Worm (Caenorhabditis elegans) whole organism, L3 larva: Measurements from ENCODE around the gene F10D7.4.

Source experiments
- unc-62 ChIP-seq: fragments of 150-350 bp; sonication (generic microtip); optimal IDR thresholded peaks from 4 replicates; lab custom pipeline; 2014; ENCODE audit warnings: missing biosample characterization, missing genetic modification reagents, missing genetic modification characterization

Gene F10D7.4

DNA sequence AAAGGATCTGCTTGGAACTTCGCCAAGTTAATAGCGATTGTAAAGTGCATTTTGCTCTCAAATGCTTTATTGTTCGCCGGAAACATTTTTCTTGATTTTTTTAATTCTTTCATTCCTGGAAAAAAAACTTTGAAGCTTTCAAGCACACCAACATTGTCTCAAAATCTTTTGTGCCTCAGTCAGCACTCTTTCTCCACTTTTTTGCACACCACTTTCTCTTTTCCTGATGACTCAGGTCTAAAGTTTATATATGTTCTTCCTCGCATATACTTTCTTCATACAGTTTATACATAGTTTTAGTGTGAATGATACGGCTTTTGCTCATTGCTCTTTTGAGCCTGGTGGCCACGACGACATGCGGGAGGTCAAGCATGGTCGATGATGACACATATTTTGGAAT, 48.1 kb downstream of the F10D7.4 start, which contains the start of gene C53C11.5:
Gene C53C11.5, plus strand, starts transcription at position 301 of the 400 bp plus-strand sequence.
- no peak for TF ChIP-seq unc-62 (GFP tag; lab: Kevin White, UChicago)
